Worm (Caenorhabditis elegans) whole organism, L3 larva: ENCODE data around the gene dmsr-14.

ENCODE experiments used
- ama-1 ChIP-seq: fragments of 150-350 bp; optimal IDR thresholded peaks from 2 replicates; lab custom pipeline; 2018
- ceh-16 ChIP-seq: sonication (generic microtip); optimal IDR thresholded peaks from 2 replicates; lab custom pipeline; 2017; ENCODE audit warnings: missing biosample characterization, missing genetic modification characterization
- ceh-82 ChIP-seq: fragments of 150-350 bp; optimal IDR thresholded peaks from 2 replicates; lab custom pipeline; 2014; ENCODE audit warnings: missing biosample characterization, missing genetic modification characterization
- daf-12 ChIP-seq: fragments of 150-350 bp; optimal IDR thresholded peaks from 2 replicates; lab custom pipeline; 2014; ENCODE audit warnings: missing biosample characterization, missing genetic modification reagents, missing genetic modification characterization
- elt-3 ChIP-seq, 3 experiments: fragments of 150-350 bp in 1 of 3; sonication (generic microtip) in 2 of 3; optimal IDR thresholded peaks; 2 replicates in 2 of 3; 4 replicates in 1 of 3; lab custom pipeline; 2014 to 2017; ENCODE audit warnings: missing biosample characterization in 3 of 3, missing genetic modification characterization in 3 of 3
- fkh-10 ChIP-seq: sonication (generic microtip); optimal IDR thresholded peaks from 2 replicates; lab custom pipeline; 2017; ENCODE audit warnings: missing biosample characterization, missing genetic modification reagents, missing genetic modification characterization
- lin-15B ChIP-seq: fragments of 150-350 bp; optimal IDR thresholded peaks from 2 replicates; lab custom pipeline; 2014; ENCODE audit warnings: missing biosample characterization, missing genetic modification characterization
- lin-39 ChIP-seq: fragments of 150-350 bp; optimal IDR thresholded peaks from 2 replicates; lab custom pipeline; 2018; ENCODE audit warnings: missing biosample characterization, missing genetic modification reagents, missing genetic modification characterization
- nfya-1 ChIP-seq: sonication (generic microtip); optimal IDR thresholded peaks from 2 replicates; lab custom pipeline; 2017; ENCODE audit warnings: missing genetic modification characterization, mild to moderate bottlenecking, missing compliant biosample characterization, antibody characterized with exemption, moderate library complexity; ENCODE audit not compliant: insufficient read depth
- nhr-11 ChIP-seq: fragments of 150-350 bp; optimal IDR thresholded peaks from 2 replicates; lab custom pipeline; 2014; ENCODE audit warnings: missing biosample characterization, missing genetic modification characterization
- skn-1 ChIP-seq: fragments of 150-350 bp; optimal IDR thresholded peaks from 2 replicates; lab custom pipeline; 2014; ENCODE audit warnings: missing biosample characterization, missing genetic modification characterization
- snpc-4 ChIP-seq: fragments of 150-350 bp; optimal IDR thresholded peaks from 2 replicates; lab custom pipeline; 2014; ENCODE audit warnings: missing biosample characterization, missing genetic modification characterization

- no peak for TF ChIP-seq elt-3 (tag; optimal IDR thresholded peaks at IDR 0.05; lab: Kevin White, UChicago)
- no peak for TF ChIP-seq nfya-1 (tag; lab: Kevin White, UChicago)
- no peak for TF ChIP-seq lin-39 (tag; lab: Kevin White, UChicago)
- TF ChIP-seq ama-1: no peak
- TF ChIP-seq lin-15B (tag; lab: Kevin White, UChicago): no peak
- no peak for TF ChIP-seq skn-1 (tag; lab: Kevin White, UChicago)
- TF ChIP-seq ceh-16 (tag; lab: Kevin White, UChicago): no peak
- TF ChIP-seq fkh-10: no peak
- no peak for TF ChIP-seq ceh-82
- TF ChIP-seq nhr-11 (tag; lab: Kevin White, UChicago): no peak
- TF ChIP-seq daf-12: no peak
- TF ChIP-seq snpc-4: no peak
These were observed 36.9 kb downstream of the dmsr-14 start, which contains the start of gene ZC404.15 for ce11 chrV:6780166-6780565.
